Fruit fly (Drosophila melanogaster) whole organism, wandering third instar larva: Measurements from ENCODE around the gene CG13097.

Source experiments
- Abd-B ChIP-seq: fragments of >200 bp; optimal IDR thresholded peaks from 2 replicates; lab custom pipeline; 2017; ENCODE audit warnings: missing biosample characterization, missing genetic modification characterization
- CG32264 ChIP-seq: fragments of 200-800 bp; sonication (Bioruptor generic); optimal IDR thresholded peaks from 2 replicates; lab custom pipeline; 2016; ENCODE audit warnings: missing biosample characterization, missing genetic modification characterization
- CG9705 ChIP-seq: fragments of 200-800 bp; sonication (Bioruptor generic); optimal IDR thresholded peaks from 2 replicates; lab custom pipeline; 2018; ENCODE audit warnings: missing biosample characterization, mild to moderate bottlenecking, missing genetic modification characterization
- CrebA ChIP-seq: fragments of 200-800 bp; sonication (Bioruptor generic); optimal IDR thresholded peaks from 2 replicates; lab custom pipeline; 2016; ENCODE audit warnings: missing biosample characterization, mild to moderate bottlenecking, missing genetic modification characterization, borderline replicate concordance
- Dfd ChIP-seq: fragments of >200 bp; optimal IDR thresholded peaks from 2 replicates; lab custom pipeline; 2017; ENCODE audit warnings: missing biosample characterization, missing genetic modification characterization
- Dif ChIP-seq: fragments of 200-275, 200-300 bp; sonication (Bioruptor generic); optimal IDR thresholded peaks from 2 replicates; lab custom pipeline; 2018; ENCODE audit warnings: missing biosample characterization, missing genetic modification characterization; ENCODE audit not compliant: partially characterized antibody
- GATAd ChIP-seq: sonication (Bioruptor generic); optimal IDR thresholded peaks from 2 replicates; lab custom pipeline; 2016; ENCODE audit warnings: missing biosample characterization, missing genetic modification characterization
- HLH106 ChIP-seq: fragments of 200-800 bp; optimal IDR thresholded peaks from 3 replicates; lab custom pipeline; 2019; ENCODE audit warnings: missing biosample characterization, mild to moderate bottlenecking, missing genetic modification characterization, moderate library complexity
- Hnf4 ChIP-seq: fragments of 200-800 bp; sonication (Bioruptor generic); optimal IDR thresholded peaks from 2 replicates; lab custom pipeline; 2016; ENCODE audit warnings: missing biosample characterization, mild to moderate bottlenecking, missing genetic modification characterization
- Hr78 ChIP-seq: fragments of >200 bp; optimal IDR thresholded peaks from 2 replicates; lab custom pipeline; 2017; ENCODE audit warnings: missing biosample characterization, missing genetic modification characterization
- Hr83 ChIP-seq: fragments of 200-300 bp; sonication (Bioruptor generic); optimal IDR thresholded peaks from 2 replicates; lab custom pipeline; 2016; ENCODE audit warnings: missing biosample characterization, mild to moderate bottlenecking, missing genetic modification characterization, moderate library complexity; ENCODE audit not compliant: poor library complexity, severe bottlenecking
- Jra ChIP-seq: sonication (Bioruptor generic); optimal IDR thresholded peaks from 2 replicates; lab custom pipeline; 2016; ENCODE audit warnings: missing biosample characterization, missing genetic modification characterization
- Mio ChIP-seq: sonication (Bioruptor generic); optimal IDR thresholded peaks from 2 replicates; lab custom pipeline; 2016; ENCODE audit warnings: missing biosample characterization, missing genetic modification characterization
- Myc ChIP-seq: fragments of >200 bp; optimal IDR thresholded peaks from 2 replicates; lab custom pipeline; 2017
- N ChIP-seq: fragments of >200 bp; optimal IDR thresholded peaks from 2 replicates; lab custom pipeline; 2018; ENCODE audit warnings: missing biosample characterization, missing external identifiers, missing genetic modification characterization
- OdsH ChIP-seq: fragments of 200-800 bp; sonication (Bioruptor generic); optimal IDR thresholded peaks from 2 replicates; lab custom pipeline; 2016; ENCODE audit warnings: missing biosample characterization, mild to moderate bottlenecking, missing genetic modification characterization
- Rel ChIP-seq, 2 experiments: fragments of 200-800 bp; sonication (Bioruptor generic) in 1 of 2; optimal IDR thresholded peaks; 2 replicates in 1 of 2; 3 replicates in 1 of 2; lab custom pipeline; 2016 to 2019; ENCODE audit warnings: mild to moderate bottlenecking in 2 of 2, missing biosample characterization in 2 of 2, missing genetic modification characterization in 2 of 2, moderate library complexity in 1 of 2
- Sp1 ChIP-seq: fragments of 200-800 bp; sonication (Bioruptor generic); optimal IDR thresholded peaks from 3 replicates; lab custom pipeline; 2019; ENCODE audit warnings: missing biosample characterization, mild to moderate bottlenecking, missing genetic modification characterization, moderate library complexity
- br ChIP-seq: fragments of 200-800 bp; sonication (Bioruptor generic); optimal IDR thresholded peaks from 2 replicates; lab custom pipeline; 2016; ENCODE audit warnings: missing biosample characterization, missing genetic modification characterization
- brk ChIP-seq: fragments of 200-800 bp; sonication (Bioruptor generic); optimal IDR thresholded peaks from 2 replicates; lab custom pipeline; 2016; ENCODE audit warnings: missing biosample characterization, mild to moderate bottlenecking, missing genetic modification characterization
- dl ChIP-seq, 2 experiments: fragments of 175-275, 200-275 bp in 1 of 2; fragments of 200-275 bp in 1 of 2; sonication (Bioruptor generic); optimal IDR thresholded peaks; lab custom pipeline; 2018; ENCODE audit warnings: mild to moderate bottlenecking in 2 of 2, missing biosample characterization in 2 of 2, missing genetic modification characterization in 2 of 2, moderate library complexity in 2 of 2; ENCODE audit not compliant: partially characterized antibody in 2 of 2, insufficient read depth in 1 of 2
- dmrt93B ChIP-seq: fragments of 200-800 bp; sonication (Bioruptor generic); optimal IDR thresholded peaks from 2 replicates; lab custom pipeline; 2018; ENCODE audit warnings: missing biosample characterization, mild to moderate bottlenecking, missing genetic modification characterization
- dsf ChIP-seq: sonication (Bioruptor generic); optimal IDR thresholded peaks from 2 replicates; lab custom pipeline; 2016; ENCODE audit warnings: missing biosample characterization, missing genetic modification characterization, borderline replicate concordance
- ey ChIP-seq: fragments of 200-800 bp; sonication (Bioruptor generic); optimal IDR thresholded peaks from 2 replicates; lab custom pipeline; 2016; ENCODE audit warnings: missing biosample characterization, missing genetic modification characterization
- foxo ChIP-seq, 2 experiments: fragments of 200-800 bp; sonication (Bioruptor generic); optimal IDR thresholded peaks; 2 replicates in 1 of 2; 3 replicates in 1 of 2; lab custom pipeline; 2016 to 2017; ENCODE audit warnings: missing biosample characterization in 2 of 2, missing genetic modification characterization in 2 of 2
- fru ChIP-seq: fragments of 200-800 bp; sonication (Bioruptor generic); optimal IDR thresholded peaks from 3 replicates; lab custom pipeline; 2016; ENCODE audit warnings: missing biosample characterization, mild to moderate bottlenecking, missing genetic modification characterization
- h ChIP-seq: fragments of 200-800 bp; sonication (Bioruptor generic); optimal IDR thresholded peaks from 3 replicates; lab custom pipeline; 2016; ENCODE audit warnings: missing biosample characterization, mild to moderate bottlenecking, missing genetic modification characterization
- jim ChIP-seq: fragments of 175-275, 200-325 bp; sonication (Bioruptor generic); optimal IDR thresholded peaks from 2 replicates; lab custom pipeline; 2016; ENCODE audit warnings: missing biosample characterization, mild to moderate bottlenecking, missing genetic modification characterization
- lola ChIP-seq: fragments of >200 bp; optimal IDR thresholded peaks from 2 replicates; lab custom pipeline; 2017; ENCODE audit warnings: missing biosample characterization, missing genetic modification characterization
- pan ChIP-seq: fragments of >200 bp; optimal IDR thresholded peaks from 2 replicates; lab custom pipeline; 2017
- psq ChIP-seq: fragments of 200-800 bp; sonication (Bioruptor generic); optimal IDR thresholded peaks from 3 replicates; lab custom pipeline; 2017; ENCODE audit warnings: missing biosample characterization, mild to moderate bottlenecking, missing genetic modification characterization, moderate library complexity
- rgr ChIP-seq: fragments of 200-800 bp; sonication (Bioruptor generic); optimal IDR thresholded peaks from 3 replicates; lab custom pipeline; 2016; ENCODE audit warnings: missing biosample characterization, mild to moderate bottlenecking, missing genetic modification characterization
- sage ChIP-seq: fragments of 200-800 bp; sonication (Bioruptor generic); optimal IDR thresholded peaks from 2 replicates; lab custom pipeline; 2016; ENCODE audit warnings: missing biosample characterization, mild to moderate bottlenecking, missing genetic modification characterization
- sv ChIP-seq: fragments of 200-800 bp; sonication (Bioruptor generic); optimal IDR thresholded peaks from 3 replicates; lab custom pipeline; 2016; ENCODE audit warnings: missing biosample characterization, missing genetic modification characterization
- tai ChIP-seq: sonication (Bioruptor generic); optimal IDR thresholded peaks from 2 replicates; lab custom pipeline; 2016; ENCODE audit warnings: missing biosample characterization, missing genetic modification characterization
- usp ChIP-seq: fragments of >200 bp; optimal IDR thresholded peaks from 2 replicates; lab custom pipeline; 2017; ENCODE audit warnings: missing biosample characterization, missing genetic modification characterization
- woc ChIP-seq: sonication (Bioruptor generic); optimal IDR thresholded peaks from 2 replicates; lab custom pipeline; 2016; ENCODE audit warnings: missing biosample characterization, mild to moderate bottlenecking, missing genetic modification characterization

Gene CG13097

DNA sequence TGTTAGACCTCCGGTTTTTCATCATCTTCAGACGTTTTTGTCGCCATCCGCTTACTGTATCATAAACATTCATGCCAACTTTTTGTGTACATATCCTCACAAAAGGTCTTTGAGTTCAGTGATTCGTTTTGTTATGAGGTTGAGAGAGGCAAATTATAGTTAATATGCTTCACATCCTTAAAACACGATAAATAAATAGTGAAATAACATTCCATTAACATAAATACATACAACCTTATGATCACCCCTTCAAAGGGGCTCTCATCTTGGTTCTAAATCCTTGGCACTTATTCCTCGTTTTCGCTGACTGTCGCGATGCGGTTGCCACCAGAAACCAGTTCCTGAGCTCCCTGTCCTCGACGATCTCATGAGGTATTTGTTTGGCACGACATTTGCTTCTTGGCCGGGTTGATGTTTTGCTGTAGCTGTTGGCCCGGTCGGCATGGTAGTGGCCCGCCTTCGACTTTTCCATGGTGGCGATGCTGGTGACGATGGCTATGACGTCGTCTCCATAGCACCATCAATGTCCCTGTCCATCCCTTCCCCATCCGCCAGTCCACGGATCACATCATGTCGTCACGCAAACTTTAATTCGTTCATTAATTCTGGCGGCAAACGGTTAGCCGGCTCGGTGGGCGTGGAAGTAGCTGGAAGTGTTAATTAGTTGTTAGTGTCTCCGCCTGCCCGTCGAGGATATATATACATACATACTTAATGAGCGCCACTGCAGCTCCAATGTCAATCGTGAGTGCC, 45.6 kb downstream of the CG13097 start:
- TF ChIP-seq foxo (GFP tag; optimal IDR thresholded peaks at IDR 0.05; lab: Kevin White, UChicago) (peak in 1 of 2 experiments; percentile 52), Dfd (no peak), rgr (GFP tag; lab: Kevin White, UChicago) (peak; percentile 11), fru (GFP tag; lab: Kevin White, UChicago) (peak; percentile 48), ey (GFP tag; lab: Kevin White, UChicago) (peak; percentile 30), HLH106 (tag; lab: Kevin White, UChicago) (peak; percentile 48), Rel (GFP tag; optimal IDR thresholded peaks at IDR 0.05; lab: Kevin White, UChicago) (no peak), Rel (tag; optimal IDR thresholded peaks at IDR 0.05; lab: Kevin White, UChicago) (no peak), brk (GFP tag; lab: Kevin White, UChicago) (no peak), psq (GFP tag; lab: Kevin White, UChicago) (peak; percentile 11), h (peak; percentile 40), OdsH (GFP tag; lab: Kevin White, UChicago) (peak; percentile 33), woc (GFP tag; lab: Kevin White, UChicago) (peak; percentile 35), dmrt93B (GFP tag; lab: Kevin White, UChicago) (no peak)

DNA sequence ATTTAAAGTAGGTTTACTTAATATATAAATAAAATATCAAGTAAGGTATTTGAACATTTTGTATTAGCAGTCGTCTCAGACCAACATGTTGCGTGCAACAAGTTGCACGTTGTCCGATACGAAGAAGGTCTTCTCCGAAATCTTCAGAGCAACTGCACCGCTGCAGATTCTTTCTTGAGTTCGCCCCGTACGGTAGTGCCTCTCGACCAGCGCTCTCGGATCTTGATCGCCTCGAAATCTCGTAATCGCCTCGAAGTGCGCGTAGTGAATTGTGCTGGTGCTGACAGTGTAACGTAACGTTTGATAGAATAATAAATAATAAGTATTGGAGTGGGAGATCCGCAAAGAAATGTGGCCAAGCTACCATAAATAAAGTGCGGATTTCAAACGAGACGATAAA, 48.0 kb downstream of the CG13097 start, which contains the start of gene dachs:
Gene dachs, plus strand, starts transcription at position 175 of the 400 bp plus-strand sequence.
- no peak for TF ChIP-seq sage (GFP tag; lab: Kevin White, UChicago)
- TF ChIP-seq Jra (GFP tag; lab: Kevin White, UChicago) = no peak
- TF ChIP-seq pan (lab: Kevin White, UChicago) = no peak
- no peak for TF ChIP-seq Hnf4 (GFP tag; lab: Kevin White, UChicago)
- TF ChIP-seq GATAd = no peak
- no peak for TF ChIP-seq HLH106 (tag; lab: Kevin White, UChicago)
- TF ChIP-seq CG32264 (GFP tag; lab: Kevin White, UChicago) = no peak
- no peak for TF ChIP-seq ey (GFP tag; lab: Kevin White, UChicago)
- no peak for TF ChIP-seq CG9705 (GFP tag; lab: Kevin White, UChicago)
- TF ChIP-seq rgr (GFP tag; lab: Kevin White, UChicago) = no peak

DNA sequence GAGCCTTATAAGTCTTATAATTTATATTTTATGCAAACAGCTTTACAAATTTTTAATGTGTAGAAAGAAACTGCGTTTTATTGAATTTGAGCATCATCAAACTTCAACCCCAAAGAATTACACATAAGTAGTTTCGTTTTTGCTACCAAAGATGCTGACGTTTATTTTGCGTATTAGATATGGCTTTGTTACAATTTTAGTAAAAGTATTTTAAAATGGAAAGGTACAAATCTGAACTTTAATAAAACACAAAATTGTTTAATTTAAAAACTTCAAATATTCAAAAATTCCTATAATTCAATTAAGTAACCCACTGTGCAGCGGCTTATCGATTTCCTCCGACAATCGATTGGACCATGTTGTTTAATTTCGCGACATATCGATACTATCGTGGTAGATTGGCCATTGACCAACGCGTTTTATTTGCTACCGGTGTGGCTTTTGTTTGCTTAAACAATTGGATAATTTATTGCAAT, 50.5 kb downstream of the CG13097 start, which contains the start of gene prg:
Gene prg, plus strand, starts transcription at position 382 of the 476 bp plus-strand sequence.
- TF ChIP-seq Rel (GFP tag; optimal IDR thresholded peaks at IDR 0.05; lab: Kevin White, UChicago) = no peak
- TF ChIP-seq Rel (tag; optimal IDR thresholded peaks at IDR 0.05; lab: Kevin White, UChicago) = no peak
- peak; percentile 40 to 76 for TF ChIP-seq foxo (GFP tag; optimal IDR thresholded peaks at IDR 0.05; lab: Kevin White, UChicago)
- TF ChIP-seq fru (GFP tag; lab: Kevin White, UChicago) = peak; percentile 74
- TF ChIP-seq Sp1 (GFP tag; lab: Kevin White, UChicago) = peak; percentile 66
- TF ChIP-seq tai = peak; percentile 82
- no peak for TF ChIP-seq usp (GFP tag; lab: Kevin White, UChicago)
- no peak for TF ChIP-seq pan (lab: Kevin White, UChicago)
- TF ChIP-seq CG9705 (GFP tag; lab: Kevin White, UChicago) = peak; percentile 44
- no peak for TF ChIP-seq jim (GFP tag; lab: Kevin White, UChicago)
- no peak for TF ChIP-seq Hr78 (GFP tag; lab: Kevin White, UChicago)
- TF ChIP-seq Mio = no peak
- peak; percentile 66 for TF ChIP-seq Hnf4 (GFP tag; lab: Kevin White, UChicago)
- TF ChIP-seq Hr83 (GFP tag; lab: Kevin White, UChicago) = peak; percentile 40
- no peak for TF ChIP-seq lola (GFP tag; lab: Kevin White, UChicago)
- no peak for TF ChIP-seq Dif (GFP tag; lab: Kevin White, UChicago)
- TF ChIP-seq ey (GFP tag; lab: Kevin White, UChicago) = peak; percentile 45
- TF ChIP-seq Dfd = no peak
- peak; percentile 51 for TF ChIP-seq brk (GFP tag; lab: Kevin White, UChicago)
- TF ChIP-seq dsf = peak; percentile 15
- no peak for TF ChIP-seq Abd-B (GFP tag; lab: Kevin White, UChicago)
- no peak for TF ChIP-seq N (GFP tag; lab: Kevin White, UChicago)
- TF ChIP-seq sage (GFP tag; lab: Kevin White, UChicago) = peak; percentile 32
- TF ChIP-seq woc (GFP tag; lab: Kevin White, UChicago) = peak; percentile 84
- TF ChIP-seq GATAd = no peak
- TF ChIP-seq HLH106 (tag; lab: Kevin White, UChicago) = peak; percentile 64
- peak; percentile 33 for TF ChIP-seq psq (GFP tag; lab: Kevin White, UChicago)
- peak; percentile 64 for TF ChIP-seq sv (GFP tag; lab: Kevin White, UChicago)
- TF ChIP-seq CrebA = no peak
- peak; percentile 62 for TF ChIP-seq rgr (GFP tag; lab: Kevin White, UChicago)
- TF ChIP-seq dl (GFP tag; optimal IDR thresholded peaks at IDR 0.05; lab: Kevin White, UChicago; ENCODE audit: insufficient read depth in 1 of 2, partially characterized antibody in 2 of 2) = no peak
- peak; percentile 8 for TF ChIP-seq CG32264 (GFP tag; lab: Kevin White, UChicago)
- peak; percentile 28 for TF ChIP-seq OdsH (GFP tag; lab: Kevin White, UChicago)
- TF ChIP-seq Jra (GFP tag; lab: Kevin White, UChicago) = peak; percentile 63
- TF ChIP-seq h = peak; percentile 78
- peak; percentile 55 for TF ChIP-seq Myc (lab: Kevin White, UChicago)
- peak; percentile 28 for TF ChIP-seq br (GFP tag; lab: Kevin White, UChicago)
